Worm (Caenorhabditis elegans) whole organism, L1 larva: ENCODE results near the gene mam-5.

ENCODE experiments used
- aha-1 ChIP-seq: fragments of 150-350 bp; optimal IDR thresholded peaks from 2 replicates; lab custom pipeline; 2014; ENCODE audit warnings: missing biosample characterization, missing genetic modification characterization
- aly-2 ChIP-seq: fragments of 150-350 bp; optimal IDR thresholded peaks from 2 replicates; lab custom pipeline; 2014; ENCODE audit warnings: missing biosample characterization, missing genetic modification characterization
- ceh-82 ChIP-seq, 3 experiments: fragments of 150-350 bp in 1 of 3; sonication (generic microtip) in 2 of 3; optimal IDR thresholded peaks; 2 replicates each; lab custom pipeline; 2014 to 2017; ENCODE audit warnings: missing biosample characterization in 3 of 3, missing genetic modification characterization in 3 of 3
- ceh-88 ChIP-seq: fragments of 200-800 bp; sonication (Bioruptor generic); IDR thresholded peaks from 2 replicates; pipeline ENCODE4 v1.3.6; 2022; ENCODE audit warnings: missing genetic modification characterization, missing compliant biosample characterization
- ces-1 ChIP-seq: fragments of 150-350 bp; optimal IDR thresholded peaks from 2 replicates; lab custom pipeline; 2014; ENCODE audit warnings: missing biosample characterization, missing genetic modification reagents, missing genetic modification characterization
- egl-27 ChIP-seq, 2 experiments: fragments of 150-350 bp in 1 of 2; sonication (generic microtip); optimal IDR thresholded peaks; 3 replicates each; lab custom pipeline; 2017 to 2018; ENCODE audit warnings: missing biosample characterization in 2 of 2, missing genetic modification characterization in 2 of 2, missing genetic modification reagents in 2 of 2
- elt-3 ChIP-seq, 6 experiments: fragments of 150-350 bp in 1 of 6; sonication (generic microtip); optimal IDR thresholded peaks; 2 replicates each; lab custom pipeline; 2017 to 2018; ENCODE audit warnings: missing biosample characterization in 6 of 6, missing genetic modification characterization in 6 of 6, inconsistent platforms in 1 of 6
- jun-1 ChIP-seq: fragments of 150-350 bp; optimal IDR thresholded peaks from 2 replicates; lab custom pipeline; 2014; ENCODE audit warnings: missing biosample characterization, missing genetic modification reagents, missing genetic modification characterization
- nhr-12 ChIP-seq: sonication (generic microtip); optimal IDR thresholded peaks from 2 replicates; lab custom pipeline; 2017; ENCODE audit warnings: missing biosample characterization, missing genetic modification characterization
- nhr-90 ChIP-seq: sonication (generic microtip); optimal IDR thresholded peaks from 2 replicates; lab custom pipeline; 2016; ENCODE audit warnings: mild to moderate bottlenecking, missing genetic modification characterization, missing compliant biosample characterization; ENCODE audit not compliant: poor library complexity
- pqm-1 ChIP-seq: sonication (generic microtip); optimal IDR thresholded peaks from 3 replicates; lab custom pipeline; 2017; ENCODE audit warnings: missing biosample characterization, missing genetic modification characterization

DNA sequence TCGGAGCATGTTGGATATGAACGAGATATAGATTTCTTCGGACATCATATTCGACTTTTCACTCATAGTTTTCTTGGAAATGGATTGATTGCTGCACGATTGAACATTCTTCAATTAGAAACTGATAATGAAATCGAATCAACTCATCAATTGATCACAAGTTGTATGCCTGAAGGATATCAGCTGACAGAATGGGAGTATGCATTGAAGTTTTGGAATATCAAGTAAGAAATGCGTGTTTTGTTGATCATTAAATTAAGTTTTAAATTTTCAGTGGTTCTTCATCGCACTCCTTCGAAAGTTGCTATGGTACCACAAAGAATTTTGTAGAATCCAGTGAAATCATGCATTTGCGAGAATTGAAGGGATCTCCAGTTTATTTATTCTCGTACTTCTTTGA lies 53.9 kb downstream of the mam-5 start:
- TF ChIP-seq aly-2 (tag; lab: Kevin White, UChicago) (no peak), aha-1 (tag; lab: Kevin White, UChicago) (no peak), nhr-90 (no peak), nhr-12 (tag; lab: Kevin White, UChicago) (no peak), ceh-88 (GFP tag; lab: Robert Waterston, UW) (no peak), elt-3 (tag; optimal IDR thresholded peaks at IDR 0.05; lab: Kevin White, UChicago) (peak in 1 of 6 experiments; percentile 27), jun-1 (tag; lab: Kevin White, UChicago) (no peak), ceh-82 (tag; optimal IDR thresholded peaks at IDR 0.05; lab: Kevin White, UChicago) (no peak), egl-27 (tag; optimal IDR thresholded peaks at IDR 0.05; lab: Kevin White, UChicago) (no peak), ces-1 (no peak), pqm-1 (tag; lab: Kevin White, UChicago) (no peak)
